Worm (Caenorhabditis elegans) whole organism, late embryonic: ENCODE data around the gene lsd-1.
A peak's percentile ranks its signal among the peaks of the same experiment; 100 is the strongest.

Experiments used
- C08G9.2 ChIP-seq: sonication (generic microtip); optimal IDR thresholded peaks from 2 replicates; lab custom pipeline; 2016; ENCODE audit warnings: mild to moderate bottlenecking, missing genetic modification characterization, moderate library complexity, missing compliant biosample characterization
- C38D4.7 ChIP-seq: fragments of 200-800 bp; sonication (Bioruptor generic); optimal IDR thresholded peaks from 2 replicates; lab custom pipeline; 2018; ENCODE audit warnings: mild to moderate bottlenecking, missing genetic modification characterization, moderate library complexity, missing compliant biosample characterization
- F13H6.1 ChIP-seq: sonication (generic microtip); optimal IDR thresholded peaks from 2 replicates; lab custom pipeline; 2016; ENCODE audit warnings: missing genetic modification characterization, missing compliant biosample characterization
- K02D7.2 ChIP-seq: sonication (generic microtip); optimal IDR thresholded peaks from 2 replicates; lab custom pipeline; 2017; ENCODE audit warnings: mild to moderate bottlenecking, missing genetic modification characterization, missing compliant biosample characterization
- K09A11.1 ChIP-seq: sonication (generic microtip); optimal IDR thresholded peaks from 2 replicates; lab custom pipeline; 2017; ENCODE audit warnings: antibody characterized with exemption, mild to moderate bottlenecking, missing genetic modification characterization, missing compliant biosample characterization; ENCODE audit not compliant: insufficient read depth
- T23F11.4 ChIP-seq: fragments of 200-800 bp; sonication (Bioruptor generic); optimal IDR thresholded peaks from 2 replicates; lab custom pipeline; 2018; ENCODE audit warnings: mild to moderate bottlenecking, missing genetic modification characterization, missing compliant biosample characterization
- Y22D7AL.16 ChIP-seq: sonication (generic microtip); optimal IDR thresholded peaks from 2 replicates; lab custom pipeline; 2016; ENCODE audit warnings: missing genetic modification characterization, missing compliant biosample characterization
- ahr-1 ChIP-seq: sonication (generic microtip); optimal IDR thresholded peaks from 2 replicates; lab custom pipeline; 2016; ENCODE audit warnings: missing genetic modification characterization, missing compliant biosample characterization
- ceh-14 ChIP-seq: sonication (generic microtip); optimal IDR thresholded peaks from 2 replicates; lab custom pipeline; 2016; ENCODE audit warnings: missing genotype, missing genetic modification characterization, missing compliant biosample characterization
- ceh-18 ChIP-seq: sonication (generic microtip); optimal IDR thresholded peaks from 2 replicates; lab custom pipeline; 2016; ENCODE audit warnings: missing genetic modification characterization, missing compliant biosample characterization
- ceh-22 ChIP-seq: sonication (generic microtip); optimal IDR thresholded peaks from 2 replicates; lab custom pipeline; 2017; ENCODE audit warnings: missing biosample characterization, missing genetic modification characterization
- ceh-24 ChIP-seq: sonication (generic microtip); optimal IDR thresholded peaks from 2 replicates; lab custom pipeline; 2016; ENCODE audit warnings: mild to moderate bottlenecking, missing genetic modification characterization, missing compliant biosample characterization
- ceh-31 ChIP-seq: sonication (generic microtip); optimal IDR thresholded peaks from 2 replicates; lab custom pipeline; 2016; ENCODE audit warnings: missing genetic modification characterization, missing compliant biosample characterization
- ceh-34 ChIP-seq: sonication (generic microtip); optimal IDR thresholded peaks from 2 replicates; lab custom pipeline; 2016; ENCODE audit warnings: mild to moderate bottlenecking, missing genetic modification characterization, missing compliant biosample characterization
- ceh-45 ChIP-seq: fragments of 200-800 bp; sonication (Bioruptor generic); IDR thresholded peaks from 2 replicates; pipeline ENCODE4 v1.3.6; 2022; ENCODE audit warnings: missing genetic modification reagents, missing genetic modification characterization, missing compliant biosample characterization
- ceh-48 ChIP-seq: sonication (generic microtip); optimal IDR thresholded peaks from 2 replicates; lab custom pipeline; 2016; ENCODE audit warnings: missing genetic modification characterization, inconsistent platforms, missing compliant biosample characterization
- ceh-6 ChIP-seq: fragments of 200-800 bp; sonication (Bioruptor generic); optimal IDR thresholded peaks from 2 replicates; lab custom pipeline; 2018; ENCODE audit warnings: mild to moderate bottlenecking, missing genetic modification characterization, missing compliant biosample characterization
- ceh-9 ChIP-seq: sonication (generic microtip); optimal IDR thresholded peaks from 2 replicates; lab custom pipeline; 2016; ENCODE audit warnings: mild to moderate bottlenecking, missing genetic modification characterization, inconsistent platforms, missing compliant biosample characterization
- dve-1 ChIP-seq: sonication (generic microtip); optimal IDR thresholded peaks from 2 replicates; lab custom pipeline; 2017; ENCODE audit warnings: antibody characterized with exemption, mild to moderate bottlenecking, missing genetic modification characterization, missing compliant biosample characterization
- elt-2 ChIP-seq: sonication (generic microtip); optimal IDR thresholded peaks from 2 replicates; lab custom pipeline; 2016; ENCODE audit warnings: missing genetic modification reagents, missing genetic modification characterization, missing compliant biosample characterization
- elt-4 ChIP-seq: sonication (generic microtip); optimal IDR thresholded peaks from 2 replicates; lab custom pipeline; 2016; ENCODE audit warnings: missing genetic modification characterization, missing compliant biosample characterization
- ets-4 ChIP-seq: sonication (generic microtip); optimal IDR thresholded peaks from 2 replicates; lab custom pipeline; 2016; ENCODE audit warnings: missing genetic modification characterization, missing compliant biosample characterization
- eyg-1 ChIP-seq: sonication (generic microtip); optimal IDR thresholded peaks from 2 replicates; lab custom pipeline; 2016; ENCODE audit warnings: missing genotype, missing genetic modification characterization, missing compliant biosample characterization
- fax-1 ChIP-seq: sonication (generic microtip); optimal IDR thresholded peaks from 2 replicates; lab custom pipeline; 2016; ENCODE audit warnings: missing genotype, missing genetic modification characterization, missing compliant biosample characterization
- fkh-10 ChIP-seq: fragments of 150-350 bp; optimal IDR thresholded peaks from 2 replicates; lab custom pipeline; 2014; ENCODE audit warnings: missing biosample characterization, missing genetic modification reagents, missing genetic modification characterization
- hlh-13 ChIP-seq: fragments of 200-800 bp; sonication (Bioruptor generic); optimal IDR thresholded peaks from 2 replicates; lab custom pipeline; 2018; ENCODE audit warnings: mild to moderate bottlenecking, missing genetic modification characterization, missing compliant biosample characterization
- hlh-15 ChIP-seq: sonication (generic microtip); optimal IDR thresholded peaks from 2 replicates; lab custom pipeline; 2016; ENCODE audit warnings: missing genetic modification characterization, missing compliant biosample characterization
- hlh-30 ChIP-seq: sonication (generic microtip); optimal IDR thresholded peaks from 2 replicates; lab custom pipeline; 2017; ENCODE audit warnings: antibody characterized with exemption, missing genetic modification characterization, missing compliant biosample characterization; ENCODE audit not compliant: insufficient read depth
- hlh-6 ChIP-seq: sonication (generic microtip); optimal IDR thresholded peaks from 2 replicates; lab custom pipeline; 2016; ENCODE audit warnings: missing genotype, missing genetic modification characterization, missing compliant biosample characterization
- hlh-8 ChIP-seq: sonication (generic microtip); optimal IDR thresholded peaks from 2 replicates; lab custom pipeline; 2016; ENCODE audit warnings: missing genotype, missing genetic modification characterization, missing compliant biosample characterization
- lin-11 ChIP-seq: fragments of 200-800 bp; sonication (Bioruptor generic); optimal IDR thresholded peaks from 2 replicates; lab custom pipeline; 2018; ENCODE audit warnings: mild to moderate bottlenecking, missing genetic modification characterization, missing compliant biosample characterization
- madf-2 ChIP-seq: sonication (generic microtip); optimal IDR thresholded peaks from 2 replicates; lab custom pipeline; 2017; ENCODE audit warnings: missing genetic modification characterization, missing compliant biosample characterization
- mec-3 ChIP-seq: sonication (generic microtip); optimal IDR thresholded peaks from 2 replicates; lab custom pipeline; 2016; ENCODE audit warnings: borderline replicate concordance, missing genetic modification characterization, missing compliant biosample characterization
- nhr-11 ChIP-seq: fragments of 150-350 bp; optimal IDR thresholded peaks from 2 replicates; lab custom pipeline; 2014; ENCODE audit warnings: missing biosample characterization, missing genetic modification characterization
- nhr-232 ChIP-seq: sonication (generic microtip); optimal IDR thresholded peaks from 2 replicates; lab custom pipeline; 2016; ENCODE audit warnings: missing genetic modification characterization, missing compliant biosample characterization
- npax-4 ChIP-seq: sonication (generic microtip); optimal IDR thresholded peaks from 2 replicates; lab custom pipeline; 2016; ENCODE audit warnings: missing genetic modification characterization, missing compliant biosample characterization
- odd-2 ChIP-seq: sonication (generic microtip); optimal IDR thresholded peaks from 2 replicates; lab custom pipeline; 2017; ENCODE audit warnings: antibody characterized with exemption, mild to moderate bottlenecking, missing genetic modification characterization, missing compliant biosample characterization
- pat-9 ChIP-seq: fragments of 200-800 bp; sonication (Bioruptor generic); optimal IDR thresholded peaks from 2 replicates; lab custom pipeline; 2018; ENCODE audit warnings: mild to moderate bottlenecking, missing genetic modification characterization, moderate library complexity, missing compliant biosample characterization
- pax-1 ChIP-seq: fragments of 150-350 bp; optimal IDR thresholded peaks from 2 replicates; lab custom pipeline; 2014; ENCODE audit warnings: missing biosample characterization, missing genetic modification characterization
- pha-2 ChIP-seq: sonication (generic microtip); optimal IDR thresholded peaks from 2 replicates; lab custom pipeline; 2017; ENCODE audit warnings: mild to moderate bottlenecking, missing genetic modification characterization, missing compliant biosample characterization
- pha-4 ChIP-seq: fragments of 150-350 bp; optimal IDR thresholded peaks from 2 replicates; lab custom pipeline; 2018; ENCODE audit warnings: missing biosample characterization, missing genetic modification reagents, missing genetic modification characterization
- pqm-1 ChIP-seq: sonication (generic microtip); optimal IDR thresholded peaks from 2 replicates; lab custom pipeline; 2016; ENCODE audit warnings: missing genetic modification characterization, missing compliant biosample characterization
- pros-1 ChIP-seq: fragments of 150-350 bp; optimal IDR thresholded peaks from 2 replicates; lab custom pipeline; 2014; ENCODE audit warnings: missing biosample characterization, missing genetic modification reagents, missing genetic modification characterization
- ref-2 ChIP-seq: sonication (generic microtip); optimal IDR thresholded peaks from 2 replicates; lab custom pipeline; 2016; ENCODE audit warnings: missing genetic modification characterization, missing compliant biosample characterization
- sdc-2 ChIP-seq: sonication (generic microtip); optimal IDR thresholded peaks from 2 replicates; lab custom pipeline; 2016; ENCODE audit warnings: missing genotype, missing genetic modification characterization, missing compliant biosample characterization
- sox-2 ChIP-seq: fragments of 200-800 bp; sonication (Bioruptor generic); IDR thresholded peaks from 2 replicates; pipeline ENCODE4 v1.3.6; 2022; ENCODE audit warnings: missing genetic modification reagents, missing genetic modification characterization, missing compliant biosample characterization
- tbx-2 ChIP-seq: sonication (generic microtip); optimal IDR thresholded peaks from 2 replicates; lab custom pipeline; 2016; ENCODE audit warnings: missing genetic modification characterization, missing compliant biosample characterization
- tbx-7 ChIP-seq: sonication (generic microtip); optimal IDR thresholded peaks from 2 replicates; lab custom pipeline; 2016; ENCODE audit warnings: missing genotype, missing genetic modification characterization, missing compliant biosample characterization
- unc-3 ChIP-seq, 2 experiments: fragments of 200-800 bp in 1 of 2; sonication (Bioruptor generic) in 1 of 2; sonication (generic microtip) in 1 of 2; conservative IDR thresholded peaks in 1 of 2; optimal IDR thresholded peaks in 1 of 2; 2 replicates each; pipeline versions ENCODE4 v1.3.6 to Lab custom; 2016 to 2022; ENCODE audit warnings: missing compliant biosample characterization in 2 of 2, missing genetic modification characterization in 2 of 2, missing genetic modification reagents in 1 of 2
- unc-42 ChIP-seq: sonication (generic microtip); optimal IDR thresholded peaks from 2 replicates; lab custom pipeline; 2016; ENCODE audit warnings: missing genotype, missing genetic modification characterization, missing compliant biosample characterization
- unc-55 ChIP-seq: sonication (generic microtip); optimal IDR thresholded peaks from 2 replicates; lab custom pipeline; 2017; ENCODE audit warnings: missing biosample characterization, missing genetic modification reagents, missing genetic modification characterization
- unc-86 ChIP-seq: sonication (generic microtip); optimal IDR thresholded peaks from 2 replicates; lab custom pipeline; 2016; ENCODE audit warnings: missing genetic modification characterization, missing compliant biosample characterization
- zip-5 ChIP-seq: sonication (generic microtip); optimal IDR thresholded peaks from 2 replicates; lab custom pipeline; 2016; ENCODE audit warnings: missing genetic modification characterization, missing compliant biosample characterization

Gene lsd-1

DNA sequence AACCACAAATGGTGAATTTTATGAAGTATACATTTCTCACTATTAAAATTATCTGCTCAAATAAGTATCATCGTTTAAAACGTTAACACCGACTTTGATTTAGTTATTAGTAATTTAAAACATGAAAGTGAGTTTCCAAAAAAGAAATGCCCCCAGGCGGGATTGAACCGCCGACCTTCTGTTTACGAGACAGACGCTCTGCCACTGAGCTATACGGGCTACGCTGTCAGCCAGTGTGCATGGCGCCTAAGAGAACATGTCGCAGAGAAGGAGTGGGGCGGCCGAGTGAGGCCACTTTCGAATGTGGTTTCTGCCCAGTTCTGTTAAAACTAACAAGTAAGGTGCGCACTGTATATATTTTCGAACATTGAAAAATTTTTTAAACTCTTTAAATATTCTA lies 13.7 kb upstream of the lsd-1 start:
- TF ChIP-seq fax-1 (tag; lab: Kevin White, UChicago) (peak; percentile 13), sox-2 (GFP tag; lab: Robert Waterston, UW) (peak; percentile 33; the same call in 1 of the 2 replicates), Y22D7AL.16 (tag; lab: Kevin White, UChicago) (peak; percentile 17), ceh-9 (no peak), ceh-31 (tag; lab: Kevin White, UChicago) (peak; percentile 52), ceh-6 (GFP tag; lab: Kevin White, UChicago) (peak; percentile 67), T23F11.4 (GFP tag; lab: Kevin White, UChicago) (peak; percentile 15), pros-1 (no peak), fkh-10 (GFP tag; lab: Kevin White, UChicago) (no peak), C08G9.2 (tag; lab: Kevin White, UChicago) (peak; percentile 47), ceh-24 (tag; lab: Kevin White, UChicago) (no peak), unc-86 (tag; lab: Kevin White, UChicago) (peak; percentile 54), sdc-2 (peak; percentile 96), nhr-232 (tag; lab: Kevin White, UChicago) (peak; percentile 23), hlh-15 (peak; percentile 21), K02D7.2 (no peak), pha-2 (peak; percentile 56), ceh-14 (tag; lab: Kevin White, UChicago) (peak; percentile 27), ceh-34 (tag; lab: Kevin White, UChicago) (peak; percentile 73), madf-2 (tag; lab: Kevin White, UChicago) (no peak), pqm-1 (no peak), K09A11.1 (tag; lab: Kevin White, UChicago) (peak; percentile 11), ceh-48 (tag; lab: Kevin White, UChicago) (peak; percentile 34), pha-4 (tag; lab: Kevin White, UChicago) (no peak), hlh-6 (tag; lab: Kevin White, UChicago) (peak; percentile 74), F13H6.1 (tag; lab: Kevin White, UChicago) (no peak), tbx-7 (peak; percentile 27), odd-2 (tag; lab: Kevin White, UChicago) (no peak), zip-5 (peak; percentile 23), hlh-30 (no peak), mec-3 (no peak), pat-9 (tag; lab: Kevin White, UChicago) (peak; percentile 63), ahr-1 (tag; lab: Kevin White, UChicago) (peak; percentile 19), unc-42 (tag; lab: Kevin White, UChicago) (peak; percentile 25), dve-1 (peak; percentile 21), ceh-18 (peak; percentile 31), ets-4 (peak; percentile 2), ref-2 (peak; percentile 55), unc-55 (GFP tag; lab: Kevin White, UChicago) (no peak), eyg-1 (tag; lab: Kevin White, UChicago) (peak; percentile 28), hlh-8 (tag; lab: Kevin White, UChicago) (peak; percentile 8), nhr-11 (tag; lab: Kevin White, UChicago) (no peak), tbx-2 (tag; lab: Kevin White, UChicago) (peak; percentile 54), ceh-22 (tag; lab: Kevin White, UChicago) (no peak), elt-4 (no peak), lin-11 (tag; lab: Kevin White, UChicago) (peak; percentile 44), hlh-13 (GFP tag; lab: Kevin White, UChicago) (no peak), npax-4 (tag; lab: Kevin White, UChicago) (peak; percentile 50), ceh-45 (GFP tag; lab: Robert Waterston, UW) (no peak), C38D4.7 (GFP tag; lab: Kevin White, UChicago) (peak; percentile 67), unc-3 (GFP tag; conservative IDR thresholded peaks at IDR 0.05; lab: Robert Waterston, UW) (peak; percentile 67; the same call in 1 of the 2 replicates), unc-3 (tag; optimal IDR thresholded peaks at IDR 0.05; lab: Kevin White, UChicago) (peak; percentile 55), elt-2 (tag; lab: Kevin White, UChicago) (peak; percentile 72), pax-1 (tag; lab: Kevin White, UChicago) (no peak)
